Worm (Caenorhabditis elegans): ENCODE measurements around the gene pdcd-2.

DNA sequence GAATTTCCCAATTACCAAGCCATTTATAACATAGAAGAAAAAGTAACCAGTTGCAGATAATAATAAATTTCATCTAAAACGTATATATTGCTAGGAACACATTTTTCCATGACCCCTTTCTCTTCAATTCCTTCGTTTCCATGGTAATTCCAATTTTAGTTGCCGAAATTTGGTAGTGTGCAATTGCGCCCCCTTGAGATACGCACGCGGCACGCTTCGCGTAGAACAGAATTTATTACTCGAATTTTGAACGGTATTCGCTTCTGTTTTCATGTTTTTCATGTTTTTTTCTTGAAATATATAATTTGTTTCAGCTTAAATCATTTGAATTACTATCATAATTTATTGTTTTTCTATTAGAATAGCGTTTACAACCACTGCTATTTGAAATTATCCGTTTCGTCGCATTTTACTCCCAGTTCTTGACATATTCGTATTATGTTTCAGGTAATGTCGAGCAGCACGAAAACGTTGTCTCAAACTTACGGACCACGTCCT lies 13.5 kb downstream of the pdcd-2 start, which contains the start of the genes R07E5.17 and snfc-5:
- TF ChIP-seq cog-1 (tag; optimal IDR thresholded peaks at IDR 0.05) (no peak), ztf-23 (GFP tag; IDR thresholded peaks at IDR 0.05) (no peak), ztf-29 (GFP tag; IDR thresholded peaks at IDR 0.05) (no peak), med-1 (GFP tag; optimal IDR thresholded peaks at IDR 0.05; ENCODE audit: insufficient read depth) (no peak), tab-1 (GFP tag; IDR thresholded peaks at IDR 0.05) (no peak), T22C8.4 (GFP tag; IDR thresholded peaks at IDR 0.05) (no peak), flt-1 (GFP tag; IDR thresholded peaks at IDR 0.05) (no peak)
